Fruit fly (Drosophila melanogaster) whole organism, embryonic: ENCODE data around the gene ninaE.

Experiments
- ATbp ChIP-seq: fragments of 200-800 bp; sonication (Bioruptor generic); optimal IDR thresholded peaks from 2 replicates; lab custom pipeline; 2017; ENCODE audit warnings: missing biosample characterization, mild to moderate bottlenecking, missing genetic modification characterization, missing genetic modification reagents
- Adf1 ChIP-seq: fragments of 200-800 bp; sonication (Bioruptor generic); IDR thresholded peaks from 2 replicates; pipeline ENCODE4 v1.3.6; 2022; ENCODE audit warnings: missing biosample characterization, missing genetic modification characterization
- Asciz ChIP-seq: fragments of 200-800 bp; sonication (Bioruptor generic); optimal IDR thresholded peaks from 2 replicates; lab custom pipeline; 2017; ENCODE audit warnings: missing biosample characterization, mild to moderate bottlenecking, missing genetic modification characterization, missing genetic modification reagents
- CG10431 ChIP-seq: fragments of 200-800 bp; sonication (Bioruptor generic); optimal IDR thresholded peaks from 3 replicates; lab custom pipeline; 2018; ENCODE audit warnings: missing biosample characterization, mild to moderate bottlenecking, missing genetic modification characterization
- CG1233 ChIP-seq: fragments of 200-800 bp; sonication (Bioruptor generic); optimal IDR thresholded peaks from 4 replicates; lab custom pipeline; 2018; ENCODE audit warnings: missing biosample characterization, mild to moderate bottlenecking, missing genetic modification characterization
- CG13775 ChIP-seq: fragments of 200-800 bp; sonication (Bioruptor generic); optimal IDR thresholded peaks from 3 replicates; lab custom pipeline; 2017; ENCODE audit warnings: missing biosample characterization, mild to moderate bottlenecking, missing genetic modification characterization
- CG1529 ChIP-seq: fragments of 200-800 bp; sonication (Bioruptor generic); optimal IDR thresholded peaks from 3 replicates; lab custom pipeline; 2018; ENCODE audit warnings: missing biosample characterization, missing genetic modification characterization
- CG1602 ChIP-seq: fragments of 200-800 bp; sonication (Bioruptor generic); optimal IDR thresholded peaks from 3 replicates; lab custom pipeline; 2016; ENCODE audit warnings: missing biosample characterization, missing genetic modification characterization
- CG16815 ChIP-seq: fragments of 200-800 bp; sonication (Bioruptor generic); optimal IDR thresholded peaks from 3 replicates; lab custom pipeline; 2017; ENCODE audit warnings: missing biosample characterization, mild to moderate bottlenecking, missing genetic modification characterization
- CG2129 ChIP-seq: fragments of 200-800 bp; sonication (Bioruptor generic); IDR thresholded peaks from 2 replicates; pipeline ENCODE4 v1.3.6; 2022; ENCODE audit warnings: missing biosample characterization, missing genetic modification characterization; ENCODE audit not compliant: partially characterized antibody
- CG2199 ChIP-seq: fragments of 200-800 bp; sonication (Bioruptor generic); IDR thresholded peaks from 3 replicates; pipeline ENCODE4 v1.3.6; 2022; ENCODE audit warnings: missing biosample characterization, missing genetic modification characterization
- CG30403 ChIP-seq: fragments of 200-800 bp; sonication (Bioruptor generic); optimal IDR thresholded peaks from 3 replicates; lab custom pipeline; 2016; ENCODE audit warnings: missing biosample characterization, missing genetic modification characterization
- CG31365 ChIP-seq: fragments of 200-800 bp; sonication (Bioruptor generic); optimal IDR thresholded peaks from 2 replicates; lab custom pipeline; 2018; ENCODE audit warnings: missing biosample characterization, mild to moderate bottlenecking, missing genetic modification characterization
- CG32532 ChIP-seq: fragments of 200-800 bp; sonication (Bioruptor generic); IDR thresholded peaks from 2 replicates; pipeline ENCODE4 v1.3.6; 2022; ENCODE audit warnings: missing biosample characterization, missing genetic modification characterization
- CG43689 ChIP-seq: fragments of 200-800 bp; sonication (Bioruptor generic); IDR thresholded peaks from 2 replicates; pipeline ENCODE4 v1.3.6; 2022; ENCODE audit warnings: missing biosample characterization, missing genetic modification characterization
- CG4730 ChIP-seq: fragments of 200-800 bp; sonication (Bioruptor generic); IDR thresholded peaks from 2 replicates; pipeline ENCODE4 v1.3.6; 2022; ENCODE audit warnings: missing biosample characterization, missing genetic modification characterization
- CG5180 ChIP-seq: fragments of 200-800 bp; sonication (Bioruptor generic); optimal IDR thresholded peaks from 3 replicates; lab custom pipeline; 2017; ENCODE audit warnings: missing biosample characterization, missing genetic modification characterization, mild to moderate bottlenecking, moderate library complexity, missing genetic modification reagents
- CG7372 ChIP-seq: fragments of 200-800 bp; sonication (Bioruptor generic); IDR thresholded peaks from 2 replicates; pipeline ENCODE4 v1.3.6; 2022; ENCODE audit warnings: missing biosample characterization, missing genetic modification characterization
- CG7556 ChIP-seq: fragments of 200-800 bp; sonication (Bioruptor generic); optimal IDR thresholded peaks from 2 replicates; lab custom pipeline; 2017; ENCODE audit warnings: missing biosample characterization, mild to moderate bottlenecking, missing genetic modification characterization
- CG9797 ChIP-seq: fragments of 200-800 bp; sonication (Bioruptor generic); optimal IDR thresholded peaks from 3 replicates; lab custom pipeline; 2018; ENCODE audit warnings: missing biosample characterization, mild to moderate bottlenecking, missing genetic modification characterization
- CrebB ChIP-seq: fragments of 200-800 bp; sonication (Bioruptor generic); optimal IDR thresholded peaks from 3 replicates; lab custom pipeline; 2018; ENCODE audit warnings: missing biosample characterization, mild to moderate bottlenecking, missing genetic modification characterization
- D19A ChIP-seq: fragments of 200-800 bp; optimal IDR thresholded peaks from 3 replicates; lab custom pipeline; 2019; ENCODE audit warnings: missing biosample characterization, mild to moderate bottlenecking, missing genetic modification characterization, moderate library complexity
- Hey ChIP-seq: fragments of 200-800 bp; sonication (Bioruptor generic); optimal IDR thresholded peaks from 3 replicates; lab custom pipeline; 2018; ENCODE audit warnings: missing biosample characterization, mild to moderate bottlenecking, missing genetic modification characterization
- HmgD ChIP-seq: fragments of 200-800 bp; sonication (Bioruptor generic); optimal IDR thresholded peaks from 3 replicates; lab custom pipeline; 2016; ENCODE audit warnings: missing biosample characterization, missing genetic modification characterization
- Hsf ChIP-seq: fragments of 200-800 bp; sonication (Bioruptor generic); optimal IDR thresholded peaks from 3 replicates; lab custom pipeline; 2016; ENCODE audit warnings: missing biosample characterization, missing genetic modification characterization
- MBD-R2 ChIP-seq: fragments of 200-800 bp; sonication (Bioruptor generic); IDR thresholded peaks from 2 replicates; pipeline ENCODE4 v1.3.6; 2022; ENCODE audit warnings: missing biosample characterization, missing genetic modification characterization
- MESR4 ChIP-seq: fragments of 200-800 bp; sonication (Bioruptor generic); optimal IDR thresholded peaks from 2 replicates; lab custom pipeline; 2018; ENCODE audit warnings: missing biosample characterization, mild to moderate bottlenecking, missing genetic modification characterization, moderate library complexity
- Spps ChIP-seq: fragments of 200-800 bp; sonication (Bioruptor generic); optimal IDR thresholded peaks from 2 replicates; lab custom pipeline; 2018; ENCODE audit warnings: missing biosample characterization, mild to moderate bottlenecking, missing genetic modification characterization
- Ssrp ChIP-seq: fragments of 200-800 bp; sonication (Bioruptor generic); optimal IDR thresholded peaks from 2 replicates; lab custom pipeline; 2018; ENCODE audit warnings: missing biosample characterization, mild to moderate bottlenecking, missing genetic modification characterization, moderate library complexity
- Usf ChIP-seq: fragments of 200-800 bp; sonication (Bioruptor generic); optimal IDR thresholded peaks from 2 replicates; lab custom pipeline; 2017; ENCODE audit warnings: missing genotype, missing biosample characterization, missing genetic modification characterization
- Vsx1 ChIP-seq: fragments of 200-800 bp; sonication (Bioruptor generic); optimal IDR thresholded peaks from 2 replicates; lab custom pipeline; 2017; ENCODE audit warnings: missing biosample characterization, mild to moderate bottlenecking, missing genetic modification characterization, missing genetic modification reagents
- Xbp1 ChIP-seq: fragments of 200-800 bp; sonication (Bioruptor generic); optimal IDR thresholded peaks from 3 replicates; lab custom pipeline; 2016; ENCODE audit warnings: missing biosample characterization, mild to moderate bottlenecking, missing genetic modification characterization
- ase ChIP-seq: fragments of 200-800 bp; sonication (Bioruptor generic); IDR thresholded peaks from 3 replicates; pipeline ENCODE4 v1.3.6; 2022; ENCODE audit warnings: missing biosample characterization, missing genetic modification characterization
- bigmax ChIP-seq: fragments of 200-800 bp; sonication (Bioruptor generic); optimal IDR thresholded peaks from 2 replicates; lab custom pipeline; 2018; ENCODE audit warnings: missing biosample characterization, mild to moderate bottlenecking, missing genetic modification characterization
- chm ChIP-seq: fragments of 200-800 bp; sonication (Bioruptor generic); IDR thresholded peaks from 2 replicates; pipeline ENCODE4 v1.3.6; 2022; ENCODE audit warnings: missing biosample characterization, missing genetic modification characterization
- crc ChIP-seq: fragments of 200-800 bp; sonication (Bioruptor generic); optimal IDR thresholded peaks from 2 replicates; lab custom pipeline; 2016; ENCODE audit warnings: missing biosample characterization, missing genetic modification characterization
- exex ChIP-seq: fragments of 200-800 bp; sonication (Bioruptor generic); optimal IDR thresholded peaks from 4 replicates; lab custom pipeline; 2018; ENCODE audit warnings: missing biosample characterization, mild to moderate bottlenecking, missing genetic modification characterization, moderate library complexity
- fd3F ChIP-seq: fragments of 200-800 bp; sonication (Bioruptor generic); optimal IDR thresholded peaks from 2 replicates; lab custom pipeline; 2018; ENCODE audit warnings: missing biosample characterization, mild to moderate bottlenecking, missing genetic modification characterization, moderate library complexity
- grn ChIP-seq: fragments of 200-800 bp; sonication (Bioruptor generic); optimal IDR thresholded peaks from 3 replicates; lab custom pipeline; 2017; ENCODE audit warnings: missing biosample characterization, missing genetic modification characterization
- gsb-n ChIP-seq: fragments of 200-800 bp; sonication (Bioruptor generic); optimal IDR thresholded peaks from 3 replicates; lab custom pipeline; 2018; ENCODE audit warnings: missing biosample characterization, mild to moderate bottlenecking, missing genetic modification characterization
- h ChIP-seq: fragments of >200 bp; optimal IDR thresholded peaks from 2 replicates; lab custom pipeline; 2017
- lov ChIP-seq, 2 experiments: fragments of 200-800 bp in 1 of 2; fragments of >200 bp in 1 of 2; sonication (Bioruptor generic) in 1 of 2; IDR thresholded peaks in 1 of 2; optimal IDR thresholded peaks in 1 of 2; 2 replicates in 1 of 2; 3 replicates in 1 of 2; pipeline versions ENCODE4 v1.3.6 to Lab custom; 2017 to 2022; ENCODE audit warnings: missing biosample characterization in 1 of 2, missing genetic modification characterization in 1 of 2
- onecut ChIP-seq: fragments of 200-800 bp; sonication (Bioruptor generic); IDR thresholded peaks from 2 replicates; pipeline ENCODE4 v1.3.6; 2022; ENCODE audit warnings: missing biosample characterization, missing genetic modification characterization
- pita ChIP-seq: fragments of 200-800 bp; sonication (Bioruptor generic); optimal IDR thresholded peaks from 2 replicates; lab custom pipeline; 2017; ENCODE audit warnings: missing biosample characterization, mild to moderate bottlenecking, missing genetic modification characterization
- row ChIP-seq: fragments of 200-800 bp; sonication (Bioruptor generic); IDR thresholded peaks from 3 replicates; pipeline ENCODE4 v1.3.6; 2022; ENCODE audit warnings: missing biosample characterization, missing genetic modification characterization
- sens ChIP-seq: fragments of 200-800 bp; sonication (Bioruptor generic); peaks from one replicate; lab custom pipeline; 2016; ENCODE audit warnings: missing biosample characterization, missing genetic modification characterization
- slou ChIP-seq: fragments of 200-800 bp; sonication (Bioruptor generic); optimal IDR thresholded peaks from 3 replicates; lab custom pipeline; 2016; ENCODE audit warnings: missing biosample characterization, missing genetic modification characterization
- tin ChIP-seq: fragments of 200-800 bp; sonication (Bioruptor generic); optimal IDR thresholded peaks from 3 replicates; lab custom pipeline; 2016; ENCODE audit warnings: missing biosample characterization, missing genetic modification characterization
- usp ChIP-seq: fragments of >200 bp; optimal IDR thresholded peaks from 2 replicates; lab custom pipeline; 2017; ENCODE audit warnings: missing biosample characterization, missing genetic modification characterization
- vvl ChIP-seq: fragments of 200-800 bp; sonication (Bioruptor generic); IDR thresholded peaks from 2 replicates; pipeline ENCODE4 v1.3.6; 2022; ENCODE audit warnings: missing biosample characterization, missing genetic modification characterization
- wor ChIP-seq: fragments of 200-800 bp; sonication (Bioruptor generic); IDR thresholded peaks from 2 replicates; pipeline ENCODE4 v1.3.6; 2022; ENCODE audit warnings: missing biosample characterization, missing genetic modification characterization

ninaE gene

DNA sequence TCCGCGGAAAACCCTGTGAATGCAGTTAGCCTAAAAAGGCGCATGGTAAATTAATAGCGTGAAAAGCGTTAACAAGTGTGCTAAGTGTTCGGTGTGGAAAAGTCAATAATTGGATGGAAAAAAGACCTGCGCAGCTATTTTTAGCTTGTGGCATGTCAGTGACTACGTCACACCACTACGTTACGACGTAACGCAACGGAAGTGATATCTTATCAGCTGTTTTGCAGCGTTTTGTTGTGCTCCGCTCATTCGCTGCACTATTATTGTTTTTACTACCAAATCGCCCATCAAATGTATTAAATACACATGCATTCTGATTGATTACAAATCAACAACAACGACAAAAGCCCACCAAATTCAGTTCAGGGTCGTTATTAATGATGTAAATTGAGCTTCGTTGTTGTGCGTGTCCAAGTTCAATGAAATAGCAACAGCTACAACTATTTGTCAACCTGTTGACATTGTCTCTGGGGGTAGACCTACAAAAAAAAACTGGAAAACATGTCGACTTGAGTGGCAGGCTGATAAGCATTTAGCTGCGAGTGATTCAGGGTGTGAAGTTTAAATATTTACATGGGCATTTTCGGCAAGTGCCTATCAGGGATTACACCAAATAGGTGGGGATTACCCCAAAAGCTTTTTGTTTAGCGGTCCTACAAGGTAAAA lies 40.3 kb downstream of the ninaE start (continued):
- TF ChIP-seq CG16815 (no peak), Hsf (peak; percentile 20), ATbp (GFP tag; lab: Kevin White, UChicago) (peak; percentile 72), fd3F (GFP tag; lab: Kevin White, UChicago) (peak; percentile 53), CG9797 (no peak), h (lab: Kevin White, UChicago) (no peak), onecut (GFP tag; lab: Robert Waterston, UW) (peak; percentile 90), CG1529 (peak; percentile 38), CG31365 (tag; lab: Kevin White, UChicago) (peak; percentile 48), MBD-R2 (peak; percentile 30), CG1233 (no peak), row (GFP tag; lab: Robert Waterston, UW) (no peak), exex (tag; lab: Kevin White, UChicago) (peak; percentile 23), wor (GFP tag; lab: Robert Waterston, UW) (no peak), tin (no peak), slou (GFP tag; lab: Kevin White, UChicago) (no peak), D19A (tag; lab: Kevin White, UChicago) (peak; percentile 79), CG4730 (GFP tag; lab: Robert Waterston, UW) (no peak), gsb-n (no peak), CG7556 (GFP tag; lab: Kevin White, UChicago) (no peak), CG5180 (GFP tag; lab: Kevin White, UChicago) (no peak), bigmax (no peak), CG7372 (GFP tag; lab: Robert Waterston, UW) (no peak), usp (GFP tag; lab: Kevin White, UChicago) (no peak), vvl (peak; percentile 69), pita (GFP tag; lab: Kevin White, UChicago) (no peak), Ssrp (no peak), Usf (no peak), sens (peak; percentile 76), CG43689 (no peak), Asciz (GFP tag; lab: Kevin White, UChicago) (peak; percentile 32), CG1602 (GFP tag; lab: Kevin White, UChicago) (no peak), crc (GFP tag; lab: Kevin White, UChicago) (no peak), grn (GFP tag; lab: Kevin White, UChicago) (peak; percentile 12), chm (GFP tag; lab: Robert Waterston, UW) (peak; percentile 31), MESR4 (GFP tag; lab: Kevin White, UChicago) (no peak), CG30403 (GFP tag; lab: Kevin White, UChicago) (no peak), Vsx1 (GFP tag; lab: Kevin White, UChicago) (peak; percentile 60), CG32532 (GFP tag; lab: Robert Waterston, UW) (no peak), HmgD (no peak), Spps (no peak), Xbp1 (GFP tag; lab: Kevin White, UChicago) (no peak), ase (GFP tag; lab: Robert Waterston, UW) (no peak), CrebB (tag; lab: Kevin White, UChicago) (peak; percentile 78), lov (optimal IDR thresholded peaks at IDR 0.05; lab: Kevin White, UChicago) (no peak), lov (GFP tag; IDR thresholded peaks at IDR 0.05; lab: Robert Waterston, UW) (no peak), CG13775 (GFP tag; lab: Kevin White, UChicago) (no peak), CG2199 (GFP tag; lab: Robert Waterston, UW) (no peak), Adf1 (no peak), Hey (tag; lab: Kevin White, UChicago) (no peak), CG2129 (GFP tag; lab: Robert Waterston, UW) (no peak), CG10431 (peak; percentile 42)
